Fruit fly (Drosophila melanogaster): ENCODE measurements around the gene tow.
A peak's percentile ranks its signal among the peaks of the same experiment; 100 is the strongest.

The tow gene

dm6 chr3L:6988942-6989569, 46.4 kb downstream of the tow start (continued):
- TF ChIP-seq lola (GFP tag; optimal IDR thresholded peaks at IDR 0.05) = peak in 1 of 3 experiments; percentile 97
- TF ChIP-seq dmrt11E (tag; optimal IDR thresholded peaks at IDR 0.05) = peak; percentile 92
- TF ChIP-seq sens-2 (GFP tag; IDR thresholded peaks at IDR 0.05) = no peak
- peak; percentile 77 for TF ChIP-seq Dbx (GFP tag; IDR thresholded peaks at IDR 0.05)
- TF ChIP-seq CG4328 (GFP tag; optimal IDR thresholded peaks at IDR 0.05) = peak; percentile 94
- peak; percentile 81 for TF ChIP-seq CG3847 (GFP tag; IDR thresholded peaks at IDR 0.05)
- TF ChIP-seq disco-r (GFP tag; optimal IDR thresholded peaks at IDR 0.05) = no peak
- TF ChIP-seq CG8478 (optimal IDR thresholded peaks at IDR 0.05) = no peak
- TF ChIP-seq CG10209 (GFP tag; optimal IDR thresholded peaks at IDR 0.05) = peak; percentile 94
- TF ChIP-seq chinmo (GFP tag; IDR thresholded peaks at IDR 0.05; ENCODE audit: partially characterized antibody) = no peak
- TF ChIP-seq Hr3 (GFP tag; optimal IDR thresholded peaks at IDR 0.05) = peak; percentile 92
- no peak for TF ChIP-seq Opbp (GFP tag; IDR thresholded peaks at IDR 0.05; ENCODE audit: partially characterized antibody)
- no peak for TF ChIP-seq CG3838 (GFP tag; optimal IDR thresholded peaks at IDR 0.05)
- TF ChIP-seq CG12391 (tag; optimal IDR thresholded peaks at IDR 0.05) = peak; percentile 94
- peak; percentile 65 for TF ChIP-seq Taf1 (GFP tag; IDR thresholded peaks at IDR 0.05)
- no peak for TF ChIP-seq CG1647 (GFP tag; optimal IDR thresholded peaks at IDR 0.05)
- peak; percentile 68 for TF ChIP-seq CG31224 (GFP tag; IDR thresholded peaks at IDR 0.05)
- TF ChIP-seq CG12769 (tag; optimal IDR thresholded peaks at IDR 0.05) = peak; percentile 33
- TF ChIP-seq CG18476 (GFP tag; optimal IDR thresholded peaks at IDR 0.05) = peak; percentile 90
- TF ChIP-seq dimm (GFP tag; IDR thresholded peaks at IDR 0.05) = 0 out of 2 replicates have a peak, but pooled peaks have one; percentile 20
- peak; percentile 81 for TF ChIP-seq esg (GFP tag; conservative IDR thresholded peaks at IDR 0.05)
- peak; percentile 85 for TF ChIP-seq CG2875 (GFP tag; optimal IDR thresholded peaks at IDR 0.05)
- TF ChIP-seq Dek (tag; optimal IDR thresholded peaks at IDR 0.05) = peak; percentile 83
- peak; percentile 19 for TF ChIP-seq Sry-δ (GFP tag; optimal IDR thresholded peaks at IDR 0.05)
- 0 out of 3 replicates have a peak, but pooled peaks have one; percentile 13 for TF ChIP-seq zen2 (GFP tag; IDR thresholded peaks at IDR 0.05; ENCODE audit: partially characterized antibody)
- no peak for TF ChIP-seq Ets97D (GFP tag; optimal IDR thresholded peaks at IDR 0.05)
- TF ChIP-seq PHDP (tag; optimal IDR thresholded peaks at IDR 0.05) = peak; percentile 86
- TF ChIP-seq Atf3 (GFP tag; optimal IDR thresholded peaks at IDR 0.05) = peak; percentile 62
- TF ChIP-seq Sin3A (optimal IDR thresholded peaks at IDR 0.05) = no peak
- peak; percentile 3 for TF ChIP-seq en (GFP tag; optimal IDR thresholded peaks at IDR 0.05)
- peak; percentile 69 for TF ChIP-seq CG30431 (GFP tag; optimal IDR thresholded peaks at IDR 0.05)
- no peak for TF ChIP-seq fru (optimal IDR thresholded peaks at IDR 0.05)
- TF ChIP-seq toy (GFP tag; IDR thresholded peaks at IDR 0.05) = 0 out of 2 replicates have a peak, but pooled peaks have one; percentile 36
- peak; percentile 48 for TF ChIP-seq YL-1 (GFP tag; optimal IDR thresholded peaks at IDR 0.05)
- peak; percentile 91 for TF ChIP-seq kni (GFP tag; optimal IDR thresholded peaks at IDR 0.05)
- TF ChIP-seq CG32767 (GFP tag; IDR thresholded peaks at IDR 0.05) = peak; percentile 81
- peak; percentile 80 to 82 for TF ChIP-seq Pdp1 (GFP tag; optimal IDR thresholded peaks at IDR 0.05)
- peak; percentile 83; the same call in 1 of the 2 replicates for TF ChIP-seq ranshi (GFP tag; IDR thresholded peaks at IDR 0.05)
- TF ChIP-seq yki (optimal IDR thresholded peaks at IDR 0.05) = no peak
- TF ChIP-seq klu (GFP tag; IDR thresholded peaks at IDR 0.05) = peak; percentile 90
- peak; percentile 25 for TF ChIP-seq CG9797 (GFP tag; optimal IDR thresholded peaks at IDR 0.05)
- peak in 1 of 2 experiments; percentile 96 for TF ChIP-seq Eip74EF (GFP tag; optimal IDR thresholded peaks at IDR 0.05)
- peak; percentile 82 for TF ChIP-seq Nf-YA (GFP tag; IDR thresholded peaks at IDR 0.05)
- TF ChIP-seq CG31365 (tag; optimal IDR thresholded peaks at IDR 0.05) = no peak
- peak; percentile 94 for TF ChIP-seq Ssrp (tag; optimal IDR thresholded peaks at IDR 0.05)
- TF ChIP-seq Stat92E (GFP tag; optimal IDR thresholded peaks at IDR 0.05) = peak in 1 of 3 experiments; percentile 33
- TF ChIP-seq CG32772 (GFP tag; IDR thresholded peaks at IDR 0.05) = peak; percentile 79
- peak; percentile 53 for TF ChIP-seq NFAT (GFP tag; IDR thresholded peaks at IDR 0.05)
- TF ChIP-seq CG5953 (GFP tag; IDR thresholded peaks at IDR 0.05) = peak; percentile 22; the same call in 1 of the 2 replicates
- peak; percentile 65 for TF ChIP-seq CG10431 (GFP tag; optimal IDR thresholded peaks at IDR 0.05)
